Fruit fly (Drosophila melanogaster) whole organism, prepupa: ENCODE data around the gene Rgl.

Source experiments
- CG10631 ChIP-seq: fragments of 200-800 bp; sonication (Bioruptor generic); optimal IDR thresholded peaks from 2 replicates; lab custom pipeline; 2016; ENCODE audit warnings: missing biosample characterization, missing genetic modification characterization
- CG11762 ChIP-seq: fragments of 200-800 bp; sonication (Bioruptor generic); optimal IDR thresholded peaks from 3 replicates; lab custom pipeline; 2016; ENCODE audit warnings: missing biosample characterization, missing genetic modification characterization; ENCODE audit not compliant: insufficient read depth
- CG11902 ChIP-seq: fragments of 200-800 bp; sonication (Bioruptor generic); optimal IDR thresholded peaks from 3 replicates; lab custom pipeline; 2016; ENCODE audit warnings: missing biosample characterization, missing genetic modification characterization
- CG15336 ChIP-seq: fragments of 200-800 bp; sonication (Bioruptor generic); IDR thresholded peaks from 2 replicates; pipeline ENCODE4 v1.3.6; 2022; ENCODE audit warnings: missing biosample characterization, missing genetic modification characterization
- CG1621 ChIP-seq: fragments of 200-800 bp; sonication (Bioruptor generic); optimal IDR thresholded peaks from 3 replicates; lab custom pipeline; 2018; ENCODE audit warnings: missing biosample characterization, mild to moderate bottlenecking, missing genetic modification characterization
- CG16779 ChIP-seq: fragments of 200-800 bp; sonication (Bioruptor generic); optimal IDR thresholded peaks from 3 replicates; lab custom pipeline; 2017; ENCODE audit warnings: missing biosample characterization, mild to moderate bottlenecking, missing genetic modification characterization
- CG3032 ChIP-seq: fragments of 200-800 bp; optimal IDR thresholded peaks from 2 replicates; lab custom pipeline; 2019; ENCODE audit warnings: missing biosample characterization, mild to moderate bottlenecking, missing genetic modification characterization, moderate library complexity
- CG31627 ChIP-seq: fragments of 200-800 bp; sonication (Bioruptor generic); optimal IDR thresholded peaks from 3 replicates; lab custom pipeline; 2016; ENCODE audit warnings: missing biosample characterization, missing genetic modification characterization
- CG32006 ChIP-seq: fragments of 200-800 bp; sonication (Bioruptor generic); optimal IDR thresholded peaks from 3 replicates; lab custom pipeline; 2017; ENCODE audit warnings: missing biosample characterization, mild to moderate bottlenecking, missing genetic modification characterization
- CG34406 ChIP-seq: fragments of 200-800 bp; sonication (Bioruptor generic); optimal IDR thresholded peaks from 3 replicates; lab custom pipeline; 2016; ENCODE audit warnings: missing biosample characterization, missing genetic modification characterization
- CG4318 ChIP-seq: fragments of 200-800 bp; sonication (Bioruptor generic); optimal IDR thresholded peaks from 3 replicates; lab custom pipeline; 2017; ENCODE audit warnings: missing biosample characterization, mild to moderate bottlenecking, missing genetic modification characterization
- CG6163 ChIP-seq: fragments of 200-800 bp; sonication (Bioruptor generic); IDR thresholded peaks from 3 replicates; pipeline ENCODE4 v1.3.6; 2022; ENCODE audit warnings: missing biosample characterization, missing genetic modification characterization
- CG6276 ChIP-seq: fragments of 200-800 bp; sonication (Bioruptor generic); optimal IDR thresholded peaks from 2 replicates; lab custom pipeline; 2017; ENCODE audit warnings: missing biosample characterization, mild to moderate bottlenecking, missing genetic modification characterization
- CG6792 ChIP-seq: fragments of 200-800 bp; sonication (Bioruptor generic); optimal IDR thresholded peaks from 3 replicates; lab custom pipeline; 2016; ENCODE audit warnings: missing biosample characterization, missing genetic modification characterization
- CG7368 ChIP-seq: fragments of 200-800 bp; sonication (Bioruptor generic); optimal IDR thresholded peaks from 3 replicates; lab custom pipeline; 2016; ENCODE audit warnings: missing biosample characterization, missing genetic modification characterization
- CG8119 ChIP-seq: fragments of 200-800 bp; sonication (Bioruptor generic); IDR thresholded peaks from 3 replicates; pipeline ENCODE4 v1.3.6; 2022; ENCODE audit warnings: missing biosample characterization, missing genetic modification characterization
- CG8319 ChIP-seq: fragments of 200-800 bp; sonication (Bioruptor generic); optimal IDR thresholded peaks from 3 replicates; lab custom pipeline; 2016; ENCODE audit warnings: missing biosample characterization, missing genetic modification characterization
- CG8632 ChIP-seq: fragments of 200-800 bp; sonication (Bioruptor generic); optimal IDR thresholded peaks from 3 replicates; lab custom pipeline; 2016; ENCODE audit warnings: missing biosample characterization, missing genetic modification characterization
- CG9139 ChIP-seq: fragments of 200-800 bp; sonication (Bioruptor generic); optimal IDR thresholded peaks from 3 replicates; lab custom pipeline; 2017; ENCODE audit warnings: missing biosample characterization, mild to moderate bottlenecking, missing genetic modification characterization
- Eip75B ChIP-seq: fragments of 200-800 bp; sonication (Bioruptor generic); optimal IDR thresholded peaks from 3 replicates; lab custom pipeline; 2016; ENCODE audit warnings: missing biosample characterization, missing genetic modification characterization
- Eip78C ChIP-seq: fragments of 200-800 bp; sonication (Bioruptor generic); peaks from one replicate; lab custom pipeline; 2016; ENCODE audit warnings: missing biosample characterization, missing genetic modification characterization
- Eip93F ChIP-seq: fragments of 200-800 bp; sonication (Bioruptor generic); optimal IDR thresholded peaks from 2 replicates; lab custom pipeline; 2016; ENCODE audit warnings: missing biosample characterization, mild to moderate bottlenecking, missing genetic modification characterization
- Gug ChIP-seq: fragments of 200-800 bp; sonication (Bioruptor generic); IDR thresholded peaks from 2 replicates; pipeline ENCODE4 v1.3.6; 2022; ENCODE audit warnings: missing biosample characterization, missing genetic modification characterization
- Hr39 ChIP-seq: fragments of 200-800 bp; sonication (Bioruptor generic); optimal IDR thresholded peaks from 2 replicates; lab custom pipeline; 2016; ENCODE audit warnings: missing biosample characterization, missing genetic modification characterization
- Hr4 ChIP-seq: fragments of 200-800 bp; sonication (Bioruptor generic); optimal IDR thresholded peaks from 3 replicates; lab custom pipeline; 2016; ENCODE audit warnings: missing biosample characterization, missing genetic modification characterization
- Lpt ChIP-seq: fragments of 200-800 bp; sonication (Bioruptor generic); optimal IDR thresholded peaks from 3 replicates; lab custom pipeline; 2016; ENCODE audit warnings: missing biosample characterization, missing genetic modification characterization
- Met ChIP-seq: fragments of 200-800 bp; sonication (Bioruptor generic); optimal IDR thresholded peaks from 3 replicates; lab custom pipeline; 2016; ENCODE audit warnings: missing biosample characterization, missing genetic modification characterization
- OdsH ChIP-seq: fragments of 200-800 bp; sonication (Bioruptor generic); optimal IDR thresholded peaks from 3 replicates; lab custom pipeline; 2016; ENCODE audit warnings: missing biosample characterization, missing genetic modification characterization
- Sox15 ChIP-seq: fragments of 200-800 bp; sonication (Bioruptor generic); optimal IDR thresholded peaks from 3 replicates; lab custom pipeline; 2016; ENCODE audit warnings: missing biosample characterization, missing genetic modification characterization
- achi ChIP-seq: fragments of 200-800 bp; sonication (Bioruptor generic); optimal IDR thresholded peaks from 3 replicates; lab custom pipeline; 2016; ENCODE audit warnings: missing biosample characterization, missing genetic modification characterization
- acj6 ChIP-seq: fragments of 200-800 bp; sonication (Bioruptor generic); optimal IDR thresholded peaks from 3 replicates; lab custom pipeline; 2016; ENCODE audit warnings: missing biosample characterization, missing genetic modification characterization
- cyc ChIP-seq: fragments of 200-800 bp; sonication (Bioruptor generic); optimal IDR thresholded peaks from 3 replicates; lab custom pipeline; 2016; ENCODE audit warnings: missing biosample characterization, missing genetic modification characterization
- dac ChIP-seq: fragments of 200-800 bp; sonication (Bioruptor generic); optimal IDR thresholded peaks from 2 replicates; lab custom pipeline; 2017; ENCODE audit warnings: missing biosample characterization, mild to moderate bottlenecking, missing genetic modification characterization
- dsx ChIP-seq: fragments of 200-800 bp; optimal IDR thresholded peaks from 3 replicates; lab custom pipeline; 2019; ENCODE audit warnings: missing biosample characterization, mild to moderate bottlenecking, missing genetic modification characterization, moderate library complexity; ENCODE audit not compliant: poor library complexity, severe bottlenecking
- eg ChIP-seq: fragments of 200-800 bp; sonication (Bioruptor generic); IDR thresholded peaks from 3 replicates; pipeline ENCODE4 v1.3.6; 2022; ENCODE audit warnings: missing biosample characterization, missing genetic modification characterization
- fd85E ChIP-seq: fragments of 200-800 bp; sonication (Bioruptor generic); optimal IDR thresholded peaks from 3 replicates; lab custom pipeline; 2016; ENCODE audit warnings: missing biosample characterization, missing genetic modification characterization
- lz ChIP-seq: fragments of 200-800 bp; sonication (Bioruptor generic); optimal IDR thresholded peaks from 3 replicates; lab custom pipeline; 2016; ENCODE audit warnings: missing biosample characterization, missing genetic modification characterization
- pdm3 ChIP-seq: fragments of 200-800 bp; sonication (Bioruptor generic); optimal IDR thresholded peaks from 3 replicates; lab custom pipeline; 2016; ENCODE audit warnings: missing biosample characterization, missing genetic modification characterization
- salr ChIP-seq, 2 experiments: fragments of 200-800 bp; sonication (Bioruptor generic); optimal IDR thresholded peaks; 3 replicates each; lab custom pipeline; 2016 to 2018; ENCODE audit warnings: missing biosample characterization in 2 of 2, missing genetic modification characterization in 2 of 2, mild to moderate bottlenecking in 1 of 2
- spab ChIP-seq: fragments of 200-800 bp; sonication (Bioruptor generic); optimal IDR thresholded peaks from 2 replicates; lab custom pipeline; 2017; ENCODE audit warnings: missing biosample characterization, mild to moderate bottlenecking, missing genetic modification characterization, missing genetic modification reagents
- ss ChIP-seq, 2 experiments: fragments of 200-800 bp; sonication (Bioruptor generic); optimal IDR thresholded peaks; 2 replicates in 1 of 2; 3 replicates in 1 of 2; lab custom pipeline; 2017 to 2018; ENCODE audit warnings: mild to moderate bottlenecking in 2 of 2, missing biosample characterization in 2 of 2, missing genetic modification characterization in 2 of 2, moderate library complexity in 1 of 2
- svp ChIP-seq: fragments of 200-800 bp; sonication (Bioruptor generic); peaks from one replicate; lab custom pipeline; 2016; ENCODE audit warnings: missing biosample characterization, missing genetic modification characterization
- topi ChIP-seq: fragments of 200-800 bp; sonication (Bioruptor generic); optimal IDR thresholded peaks from 3 replicates; lab custom pipeline; 2016; ENCODE audit warnings: missing biosample characterization, missing genetic modification characterization
- vri ChIP-seq: fragments of 200-800 bp; sonication (Bioruptor generic); optimal IDR thresholded peaks from 3 replicates; lab custom pipeline; 2016; ENCODE audit warnings: missing biosample characterization, mild to moderate bottlenecking, missing genetic modification characterization

Rgl gene

DNA sequence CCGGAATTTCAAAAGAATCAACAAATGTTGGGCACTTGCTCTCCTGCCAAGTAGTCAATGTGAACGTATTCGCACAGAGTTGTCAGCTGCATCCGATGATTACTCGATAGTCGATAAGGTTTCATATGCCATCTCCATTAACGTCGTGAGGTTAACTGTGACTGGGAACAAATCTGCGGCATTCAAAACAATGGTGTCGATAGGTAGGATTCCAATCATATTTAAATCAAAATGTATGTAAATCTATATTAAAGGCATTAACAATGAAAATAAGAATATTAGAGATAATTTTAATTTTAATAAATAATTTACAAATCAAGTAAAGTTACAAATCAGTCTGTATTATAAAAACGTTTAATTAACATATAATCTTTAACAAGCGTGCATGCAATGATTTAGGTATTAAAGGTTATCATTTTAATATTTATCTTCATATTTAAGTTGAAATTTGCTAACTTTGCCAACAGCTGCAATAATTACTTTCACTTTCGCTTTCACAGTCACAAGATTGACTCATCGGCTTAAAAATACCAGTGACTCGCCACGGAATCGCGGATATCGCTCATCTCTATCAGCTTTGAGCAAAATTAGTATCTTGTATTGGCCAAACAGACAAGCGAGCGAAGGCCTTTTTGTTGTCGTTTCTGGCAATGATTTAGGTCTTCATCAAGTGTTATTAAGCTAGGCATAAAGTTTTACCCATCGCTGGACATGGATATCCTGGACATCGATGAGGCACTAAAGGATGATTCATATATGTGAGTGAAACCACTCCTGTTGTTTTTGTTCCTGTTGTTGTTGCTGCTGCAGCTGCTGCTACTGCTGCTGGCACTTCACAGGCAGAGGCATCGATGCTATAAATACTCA lies 39.7 kb upstream of the Rgl start, which contains the start of the genes Meics, Nxf3 and ssp2 (continued):
- TF ChIP-seq Eip75B (GFP tag; lab: Kevin White, UChicago) (no peak), CG16779 (tag; lab: Kevin White, UChicago) (no peak), Hr39 (GFP tag; lab: Kevin White, UChicago) (peak; percentile 38)

DNA sequence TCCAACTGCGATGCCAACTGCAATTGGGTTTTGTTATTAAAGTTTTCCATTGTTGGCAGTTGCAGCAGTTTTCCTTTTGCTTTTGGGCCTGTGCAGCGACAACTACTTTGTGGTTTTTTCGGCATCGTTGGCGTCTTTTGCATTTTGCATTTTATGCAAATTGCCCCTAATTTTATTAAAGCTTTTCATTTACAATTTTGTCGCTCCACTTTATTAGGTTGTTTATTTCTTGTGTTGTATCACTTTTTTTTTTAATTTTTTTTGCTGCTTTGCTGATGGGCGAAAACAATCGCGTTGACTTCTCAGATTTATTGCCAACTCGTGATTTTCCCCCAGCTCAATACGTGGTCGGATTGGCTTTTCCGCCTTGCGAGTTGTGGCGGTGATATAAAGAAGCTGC lies 32.7 kb upstream of the Rgl start:
- no peak for TF ChIP-seq acj6 (GFP tag; lab: Kevin White, UChicago)
- TF ChIP-seq CG6276 (GFP tag; lab: Kevin White, UChicago), result no peak
- no peak for TF ChIP-seq CG9139 (GFP tag; lab: Kevin White, UChicago)
- TF ChIP-seq CG1621, result no peak
- TF ChIP-seq CG16779 (tag; lab: Kevin White, UChicago), result no peak
- TF ChIP-seq cyc (GFP tag; lab: Kevin White, UChicago), result no peak
- TF ChIP-seq fd85E, result no peak
- TF ChIP-seq Hr4 (GFP tag; lab: Kevin White, UChicago), result no peak
- no peak for TF ChIP-seq CG8632 (GFP tag; lab: Kevin White, UChicago)
- no peak for TF ChIP-seq OdsH
- TF ChIP-seq Eip93F (GFP tag; lab: Kevin White, UChicago), result no peak
- TF ChIP-seq Lpt, result no peak
- TF ChIP-seq achi (GFP tag; lab: Kevin White, UChicago), result no peak
- TF ChIP-seq CG7368 (GFP tag; lab: Kevin White, UChicago), result no peak
- no peak for TF ChIP-seq CG11762 (GFP tag; lab: Kevin White, UChicago)
- no peak for TF ChIP-seq Met (GFP tag; lab: Kevin White, UChicago)
- TF ChIP-seq Sox15 (GFP tag; lab: Kevin White, UChicago), result no peak

DNA sequence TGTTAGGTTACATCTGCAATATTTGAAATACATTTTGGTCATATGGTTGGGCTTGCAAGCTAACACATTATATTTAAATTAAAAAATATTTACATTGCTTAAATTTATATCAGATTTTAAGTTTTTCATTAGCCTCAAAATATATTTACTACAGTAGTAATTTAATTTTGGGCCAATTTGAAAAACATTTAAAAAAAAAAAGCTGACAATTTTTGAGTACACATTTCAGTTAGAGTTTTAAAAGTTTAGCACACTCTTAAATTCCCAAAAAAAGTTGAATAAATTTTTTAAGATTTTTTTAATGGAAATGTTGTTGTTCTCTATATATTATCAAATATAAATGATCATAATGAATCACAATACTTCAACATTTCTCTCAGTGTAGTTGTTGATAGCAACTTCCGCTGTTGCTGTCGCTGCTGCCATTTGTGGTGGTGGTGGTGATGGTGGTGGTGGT lies 32.1 kb upstream of the Rgl start:
- TF ChIP-seq fd85E (no peak), achi (GFP tag; lab: Kevin White, UChicago) (peak; percentile 52), CG8632 (GFP tag; lab: Kevin White, UChicago) (no peak), spab (GFP tag; lab: Kevin White, UChicago) (peak; percentile 34), svp (GFP tag; lab: Kevin White, UChicago) (no peak), vri (no peak), CG10631 (GFP tag; lab: Kevin White, UChicago) (peak; percentile 60), CG4318 (GFP tag; lab: Kevin White, UChicago) (peak; percentile 87), Sox15 (GFP tag; lab: Kevin White, UChicago) (peak; percentile 18), lz (GFP tag; lab: Kevin White, UChicago) (peak; percentile 27), Eip78C (GFP tag; lab: Kevin White, UChicago) (peak; percentile 89), CG15336 (peak; percentile 71), Met (GFP tag; lab: Kevin White, UChicago) (no peak), CG8319 (GFP tag; lab: Kevin White, UChicago) (peak; percentile 8), CG34406 (peak; percentile 26), Lpt (peak; percentile 75), CG6792 (GFP tag; lab: Kevin White, UChicago) (peak; percentile 15), CG9139 (GFP tag; lab: Kevin White, UChicago) (no peak), cyc (GFP tag; lab: Kevin White, UChicago) (no peak), CG32006 (GFP tag; lab: Kevin White, UChicago) (peak; percentile 95), CG11902 (GFP tag; lab: Kevin White, UChicago) (no peak), CG6163 (GFP tag; lab: Robert Waterston, UW) (no peak), CG8119 (GFP tag; lab: Robert Waterston, UW) (peak; percentile 74), CG3032 (tag; lab: Kevin White, UChicago) (peak; percentile 13), topi (GFP tag; lab: Kevin White, UChicago) (peak; percentile 12), CG31627 (GFP tag; lab: Kevin White, UChicago) (peak; percentile 24), CG16779 (tag; lab: Kevin White, UChicago) (no peak), pdm3 (GFP tag; lab: Kevin White, UChicago) (peak; percentile 53), eg (GFP tag; lab: Robert Waterston, UW) (peak; percentile 64; the same call in 1 of the 3 replicates), acj6 (GFP tag; lab: Kevin White, UChicago) (peak; percentile 59), dsx (GFP tag; lab: Kevin White, UChicago) (no peak), ss (GFP tag; optimal IDR thresholded peaks at IDR 0.05; lab: Kevin White, UChicago) (no peak), dac (GFP tag; lab: Kevin White, UChicago) (peak; percentile 34), salr (GFP tag; optimal IDR thresholded peaks at IDR 0.05; lab: Kevin White, UChicago) (peak in 1 of 2 experiments; percentile 89), OdsH (peak; percentile 74), CG7368 (GFP tag; lab: Kevin White, UChicago) (no peak), Gug (GFP tag; lab: Robert Waterston, UW) (0 out of 2 replicates have a peak, but pooled peaks have one; percentile 28)
